Worm (Caenorhabditis elegans): Measurements from ENCODE around the gene inx-18.

- TF ChIP-seq ztf-23 (GFP tag; IDR thresholded peaks at IDR 0.05) (no peak), flt-1 (GFP tag; IDR thresholded peaks at IDR 0.05) (no peak), klf-2 (GFP tag; conservative IDR thresholded peaks at IDR 0.05) (no peak), ref-1 (GFP tag; conservative IDR thresholded peaks at IDR 0.05) (no peak), ztf-29 (GFP tag; IDR thresholded peaks at IDR 0.05) (no peak), T22C8.4 (GFP tag; IDR thresholded peaks at IDR 0.05) (no peak), cog-1 (tag; optimal IDR thresholded peaks at IDR 0.05) (no peak)
Observed at ce11 chrIV:615244-615643, 9.1 kb downstream of the inx-18 start, which contains the start of gene C18H7.1.
